Worm (Caenorhabditis elegans) whole organism, young adult: ENCODE data around the gene egl-46.
A peak's percentile ranks its signal among the peaks of the same experiment; 100 is the strongest.

Experiments used
- B0019.2 ChIP-seq: fragments of 200-800 bp; sonication (Bioruptor generic); conservative IDR thresholded peaks from 2 replicates; pipeline ENCODE4 v1.3.6; 2022; ENCODE audit warnings: missing genetic modification reagents, missing genetic modification characterization, missing compliant biosample characterization
- C06A6.2 ChIP-seq: fragments of 200-800 bp; sonication (Bioruptor generic); conservative IDR thresholded peaks from 2 replicates; pipeline ENCODE4 v1.3.6; 2022; ENCODE audit warnings: missing genetic modification characterization, missing compliant biosample characterization
- F23B12.7 ChIP-seq: sonication (generic microtip); optimal IDR thresholded peaks from 2 replicates; lab custom pipeline; 2017; ENCODE audit warnings: missing genetic modification characterization, mild to moderate bottlenecking, missing compliant biosample characterization, antibody characterized with exemption, moderate library complexity; ENCODE audit not compliant: insufficient read depth
- F33H1.4 ChIP-seq: fragments of 200-800 bp; sonication (Bioruptor generic); IDR thresholded peaks from 2 replicates; pipeline ENCODE4 v1.3.6; 2022; ENCODE audit warnings: missing genetic modification reagents, missing genetic modification characterization, missing compliant biosample characterization
- F52B5.7 ChIP-seq: sonication (generic microtip); optimal IDR thresholded peaks from 2 replicates; lab custom pipeline; 2016; ENCODE audit warnings: mild to moderate bottlenecking, missing genetic modification characterization, missing compliant biosample characterization
- K11D2.4 ChIP-seq: fragments of 200-800 bp; sonication (Bioruptor generic); IDR thresholded peaks from 2 replicates; pipeline ENCODE4 v1.3.6; 2022; ENCODE audit warnings: missing genetic modification reagents, missing genetic modification characterization, missing compliant biosample characterization
- K12H6.12 ChIP-seq: fragments of 200-800 bp; sonication (Bioruptor generic); optimal IDR thresholded peaks from 2 replicates; lab custom pipeline; 2018; ENCODE audit warnings: mild to moderate bottlenecking, missing genetic modification characterization, missing compliant biosample characterization
- T07F8.4 ChIP-seq: sonication (generic microtip); optimal IDR thresholded peaks from 2 replicates; lab custom pipeline; 2016; ENCODE audit warnings: mild to moderate bottlenecking, missing genetic modification characterization, moderate library complexity, missing compliant biosample characterization
- T26A5.8 ChIP-seq: sonication (generic microtip); optimal IDR thresholded peaks from 2 replicates; lab custom pipeline; 2016; ENCODE audit warnings: missing genetic modification characterization, missing compliant biosample characterization
- Y79H2A.3 ChIP-seq: fragments of 200-800 bp; sonication (Bioruptor generic); conservative IDR thresholded peaks from 2 replicates; pipeline ENCODE4 v1.3.6; 2022; ENCODE audit warnings: missing genetic modification reagents, missing genetic modification characterization, missing compliant biosample characterization
- akir-1 ChIP-seq: fragments of 200-800 bp; sonication (Bioruptor generic); optimal IDR thresholded peaks from 2 replicates; lab custom pipeline; 2018; ENCODE audit warnings: mild to moderate bottlenecking, missing genetic modification characterization, moderate library complexity, missing compliant biosample characterization
- ama-1 ChIP-seq, 3 experiments: fragments of 150-350 bp in 1 of 3; sonication (generic microtip) in 2 of 3; optimal IDR thresholded peaks; 2 replicates each; lab custom pipeline; 2014 to 2018; ENCODE audit warnings: missing biosample characterization in 2 of 3, missing genetic modification characterization in 2 of 3, missing genetic modification reagents in 2 of 3
- aptf-2 ChIP-seq: fragments of 200-800 bp; sonication (Bioruptor generic); conservative IDR thresholded peaks from 2 replicates; pipeline ENCODE4 v1.3.6; 2022; ENCODE audit warnings: missing genetic modification reagents, missing genetic modification characterization, missing compliant biosample characterization
- aptf-3 ChIP-seq: fragments of 200-800 bp; sonication (Bioruptor generic); IDR thresholded peaks from 2 replicates; pipeline ENCODE4 v1.3.6; 2022; ENCODE audit warnings: missing genetic modification characterization, missing compliant biosample characterization
- attf-3 ChIP-seq: fragments of 200-800 bp; sonication (Bioruptor generic); conservative IDR thresholded peaks from 2 replicates; pipeline ENCODE4 v1.3.6; 2022; ENCODE audit warnings: missing genetic modification reagents, missing genetic modification characterization, missing compliant biosample characterization
- bed-2 ChIP-seq: fragments of 200-800 bp; sonication (Bioruptor generic); IDR thresholded peaks from 2 replicates; pipeline ENCODE4 v1.3.6; 2022; ENCODE audit warnings: missing genetic modification reagents, missing genetic modification characterization, missing compliant biosample characterization
- ccch-3 ChIP-seq: fragments of 200-800 bp; sonication (Bioruptor generic); optimal IDR thresholded peaks from 2 replicates; lab custom pipeline; 2018; ENCODE audit warnings: mild to moderate bottlenecking, missing genetic modification characterization, missing compliant biosample characterization
- ceh-100 ChIP-seq: fragments of 200-800 bp; sonication (Bioruptor generic); IDR thresholded peaks from 2 replicates; pipeline ENCODE4 v1.3.6; 2022; ENCODE audit warnings: missing genetic modification reagents, missing genetic modification characterization, missing compliant biosample characterization
- ceh-58 ChIP-seq: fragments of 200-800 bp; sonication (Bioruptor generic); IDR thresholded peaks from 2 replicates; pipeline ENCODE4 v1.3.6; 2022; ENCODE audit warnings: missing genetic modification characterization, missing compliant biosample characterization
- ceh-79 ChIP-seq: sonication (generic microtip); optimal IDR thresholded peaks from 2 replicates; lab custom pipeline; 2017; ENCODE audit warnings: mild to moderate bottlenecking, missing genetic modification characterization, missing compliant biosample characterization
- chd-7 ChIP-seq: sonication (generic microtip); optimal IDR thresholded peaks from 2 replicates; lab custom pipeline; 2016; ENCODE audit warnings: mild to moderate bottlenecking, missing genetic modification characterization, moderate library complexity, missing compliant biosample characterization
- dox-1 ChIP-seq: fragments of 200-800 bp; sonication (Bioruptor generic); IDR thresholded peaks from 2 replicates; pipeline ENCODE4 v1.3.6; 2022; ENCODE audit warnings: missing genetic modification reagents, missing genetic modification characterization, missing compliant biosample characterization
- dpff-1 ChIP-seq: sonication (generic microtip); optimal IDR thresholded peaks from 2 replicates; lab custom pipeline; 2017; ENCODE audit warnings: mild to moderate bottlenecking, missing genetic modification characterization, missing compliant biosample characterization
- dpl-1 ChIP-seq: fragments of 150-350 bp; optimal IDR thresholded peaks from 2 replicates; lab custom pipeline; 2014; ENCODE audit warnings: missing biosample characterization, missing genetic modification reagents, missing genetic modification characterization
- efl-1 ChIP-seq: fragments of 150-350 bp; optimal IDR thresholded peaks from 2 replicates; lab custom pipeline; 2014; ENCODE audit warnings: missing biosample characterization, missing genetic modification reagents, missing genetic modification characterization
- egl-18 ChIP-seq: fragments of 200-800 bp; sonication (Bioruptor generic); IDR thresholded peaks from 2 replicates; pipeline ENCODE4 v1.3.6; 2022; ENCODE audit warnings: missing genetic modification reagents, missing genetic modification characterization, missing compliant biosample characterization
- egl-44 ChIP-seq: fragments of 200-800 bp; sonication (Bioruptor generic); IDR thresholded peaks from 2 replicates; pipeline ENCODE4 v1.3.6; 2022; ENCODE audit warnings: missing genetic modification reagents, missing genetic modification characterization, missing compliant biosample characterization
- ets-4 ChIP-seq: fragments of 200-800 bp; sonication (Bioruptor generic); optimal IDR thresholded peaks from 2 replicates; lab custom pipeline; 2018; ENCODE audit warnings: mild to moderate bottlenecking, missing genetic modification characterization, missing compliant biosample characterization
- hmg-1.2 ChIP-seq: fragments of 200-800 bp; sonication (Bioruptor generic); IDR thresholded peaks from 2 replicates; pipeline ENCODE4 v1.3.6; 2022; ENCODE audit warnings: missing genetic modification reagents, missing genetic modification characterization, missing compliant biosample characterization
- let-526 ChIP-seq: fragments of 200-800 bp; sonication (Bioruptor generic); IDR thresholded peaks from 2 replicates; pipeline ENCODE4 v1.3.6; 2022; ENCODE audit warnings: missing genetic modification reagents, missing genetic modification characterization, missing compliant biosample characterization
- lin-26 ChIP-seq: fragments of 200-800 bp; sonication (Bioruptor generic); IDR thresholded peaks from 2 replicates; pipeline ENCODE4 v1.3.6; 2022; ENCODE audit warnings: missing genetic modification reagents, missing genetic modification characterization, missing compliant biosample characterization
- lsl-1 ChIP-seq: fragments of 200-800 bp; sonication (Bioruptor generic); optimal IDR thresholded peaks from 2 replicates; lab custom pipeline; 2018; ENCODE audit warnings: mild to moderate bottlenecking, missing genetic modification characterization, moderate library complexity, missing compliant biosample characterization
- madf-3 ChIP-seq: fragments of 200-800 bp; sonication (Bioruptor generic); IDR thresholded peaks from 2 replicates; pipeline ENCODE4 v1.3.6; 2022; ENCODE audit warnings: missing genetic modification reagents, missing genetic modification characterization, missing compliant biosample characterization
- madf-6 ChIP-seq: fragments of 200-800 bp; sonication (Bioruptor generic); IDR thresholded peaks from 2 replicates; pipeline ENCODE4 v1.3.6; 2022; ENCODE audit warnings: missing genetic modification reagents, missing genetic modification characterization, missing compliant biosample characterization
- madf-8 ChIP-seq: fragments of 200-800 bp; sonication (Bioruptor generic); conservative IDR thresholded peaks from 2 replicates; pipeline ENCODE4 v1.3.6; 2022; ENCODE audit warnings: missing genetic modification reagents, missing genetic modification characterization, missing compliant biosample characterization
- mcd-1 ChIP-seq: fragments of 200-800 bp; sonication (Bioruptor generic); IDR thresholded peaks from 2 replicates; pipeline ENCODE4 v1.3.6; 2022; ENCODE audit warnings: missing genetic modification reagents, missing genetic modification characterization, missing compliant biosample characterization
- mel-28 ChIP-seq: sonication (generic microtip); optimal IDR thresholded peaks from 2 replicates; lab custom pipeline; 2016; ENCODE audit warnings: borderline replicate concordance, mild to moderate bottlenecking, missing genetic modification characterization, missing compliant biosample characterization
- mes-4 ChIP-seq: sonication (generic microtip); optimal IDR thresholded peaks from 2 replicates; lab custom pipeline; 2016; ENCODE audit warnings: missing genotype, missing genetic modification characterization, missing compliant biosample characterization
- nhr-179 ChIP-seq: sonication (generic microtip); optimal IDR thresholded peaks from 2 replicates; lab custom pipeline; 2016; ENCODE audit warnings: mild to moderate bottlenecking, missing genetic modification characterization, missing compliant biosample characterization
- nhr-80 ChIP-seq: sonication (generic microtip); optimal IDR thresholded peaks from 2 replicates; lab custom pipeline; 2016; ENCODE audit warnings: missing genetic modification characterization, missing compliant biosample characterization
- pbrm-1 ChIP-seq: fragments of 200-800 bp; sonication (Bioruptor generic); IDR thresholded peaks from 2 replicates; pipeline ENCODE4 v1.3.6; 2022; ENCODE audit warnings: missing genetic modification reagents, missing genetic modification characterization, missing compliant biosample characterization
- pha-4 ChIP-seq: fragments of 150-350 bp; sonication (generic microtip); optimal IDR thresholded peaks from 2 replicates; lab custom pipeline; 2014; ENCODE audit warnings: missing biosample characterization, missing genetic modification reagents, missing genetic modification characterization
- rcor-1 ChIP-seq: fragments of 200-800 bp; sonication (Bioruptor generic); IDR thresholded peaks from 2 replicates; pipeline ENCODE4 v1.3.6; 2022; ENCODE audit warnings: missing genetic modification reagents, missing genetic modification characterization, missing compliant biosample characterization
- rec-8 ChIP-seq, 2 experiments: sonication (generic microtip); optimal IDR thresholded peaks; 2 replicates each; lab custom pipeline; 2016; ENCODE audit warnings: mild to moderate bottlenecking in 2 of 2, missing genetic modification characterization in 2 of 2, missing genetic modification reagents in 2 of 2, missing genotype in 2 of 2, missing biosample characterization in 1 of 2, missing compliant biosample characterization in 1 of 2, moderate library complexity in 1 of 2
- sdz-38 ChIP-seq: sonication (generic microtip); optimal IDR thresholded peaks from 2 replicates; lab custom pipeline; 2016; ENCODE audit warnings: missing genotype, missing genetic modification characterization, missing compliant biosample characterization
- xnd-1 ChIP-seq: sonication (generic microtip); optimal IDR thresholded peaks from 2 replicates; lab custom pipeline; 2016; ENCODE audit warnings: missing genotype, missing genetic modification reagents, missing genetic modification characterization, missing compliant biosample characterization
- zfh-2 ChIP-seq: fragments of 200-800 bp; sonication (Bioruptor generic); conservative IDR thresholded peaks from 2 replicates; pipeline ENCODE4 v1.3.6; 2022; ENCODE audit warnings: missing genetic modification reagents, missing genetic modification characterization, missing compliant biosample characterization
- zim-3 ChIP-seq: sonication (generic microtip); optimal IDR thresholded peaks from 2 replicates; lab custom pipeline; 2017; ENCODE audit warnings: mild to moderate bottlenecking, missing genetic modification characterization, moderate library complexity, missing compliant biosample characterization
- ztf-3 ChIP-seq: fragments of 200-800 bp; sonication (Bioruptor generic); optimal IDR thresholded peaks from 2 replicates; lab custom pipeline; 2018; ENCODE audit warnings: mild to moderate bottlenecking, missing genetic modification characterization, missing compliant biosample characterization

The egl-46 gene

ce11 chrV:6710462-6710861 lies 29.1 kb upstream of the egl-46 start, which contains the start of gene sna-1:
sna-1 (minus strand) TSS chrV:6710679.
- no peak for TF ChIP-seq T07F8.4
- TF ChIP-seq xnd-1 (tag; lab: Kevin White, UChicago) = no peak
- TF ChIP-seq mel-28 = no peak
- TF ChIP-seq C06A6.2 (GFP tag; lab: Robert Waterston, UW) = no peak
- no peak for TF ChIP-seq dox-1 (GFP tag; lab: Robert Waterston, UW)
- TF ChIP-seq Y79H2A.3 (GFP tag; lab: Robert Waterston, UW) = no peak
- TF ChIP-seq zfh-2 (GFP tag; lab: Robert Waterston, UW) = no peak
- TF ChIP-seq B0019.2 = no peak
- no peak for TF ChIP-seq ceh-79 (tag; lab: Kevin White, UChicago)
- peak; percentile 26 for TF ChIP-seq efl-1 (GFP tag; lab: Kevin White, UChicago)
- peak; percentile 90 for TF ChIP-seq attf-3
- TF ChIP-seq K11D2.4 (GFP tag; lab: Robert Waterston, UW) = no peak
- no peak for TF ChIP-seq egl-18
- no peak for TF ChIP-seq aptf-2 (GFP tag; lab: Robert Waterston, UW)
- no peak for TF ChIP-seq lin-26 (GFP tag; lab: Robert Waterston, UW)
- TF ChIP-seq akir-1 (GFP tag; lab: Kevin White, UChicago) = no peak
- no peak for TF ChIP-seq nhr-80
- TF ChIP-seq zim-3 (tag; lab: Kevin White, UChicago) = no peak
- peak; percentile 75 for TF ChIP-seq madf-6 (GFP tag; lab: Robert Waterston, UW)
- TF ChIP-seq ceh-100 = no peak
- TF ChIP-seq hmg-1.2 (GFP tag; lab: Robert Waterston, UW) = no peak
- peak; percentile 59; the same call in 1 of the 2 replicates for TF ChIP-seq madf-8 (GFP tag; lab: Robert Waterston, UW)
- no peak for TF ChIP-seq ztf-3 (GFP tag; lab: Kevin White, UChicago)
- no peak for TF ChIP-seq nhr-179
- TF ChIP-seq ccch-3 (GFP tag; lab: Kevin White, UChicago) = no peak
- no peak for TF ChIP-seq rcor-1 (GFP tag; lab: Robert Waterston, UW)
- no peak for TF ChIP-seq aptf-3 (GFP tag; lab: Robert Waterston, UW)
- peak; percentile 47 for TF ChIP-seq lsl-1
- TF ChIP-seq rec-8 (tag; optimal IDR thresholded peaks at IDR 0.05; lab: Kevin White, UChicago) = no peak
- no peak for TF ChIP-seq mcd-1 (GFP tag; lab: Robert Waterston, UW)
- no peak for TF ChIP-seq T26A5.8
- TF ChIP-seq pha-4 (tag; lab: Kevin White, UChicago) = no peak
- TF ChIP-seq dpl-1 (GFP tag; lab: Kevin White, UChicago) = no peak
- no peak for TF ChIP-seq bed-2 (GFP tag; lab: Robert Waterston, UW)
- no peak for TF ChIP-seq egl-44
- TF ChIP-seq, all 124 proteins: peak for 5

- TF ChIP-seq ets-4 (GFP tag; lab: Kevin White, UChicago) = no peak
- TF ChIP-seq K12H6.12 = no peak
- TF ChIP-seq zfh-2 (GFP tag; lab: Robert Waterston, UW) = peak; percentile 57; the same call in 1 of the 2 replicates
- TF ChIP-seq F33H1.4 (GFP tag; lab: Robert Waterston, UW) = 0 out of 2 replicates have a peak, but pooled peaks have one; percentile 23
- no peak for TF ChIP-seq madf-3 (GFP tag; lab: Robert Waterston, UW)
- no peak for TF ChIP-seq F23B12.7 (tag; lab: Kevin White, UChicago)
- peak; percentile 10 for TF ChIP-seq F52B5.7
- TF ChIP-seq aptf-2 (GFP tag; lab: Robert Waterston, UW) = no peak
- TF ChIP-seq dpff-1 (tag; lab: Kevin White, UChicago) = no peak
- no peak for TF ChIP-seq let-526 (GFP tag; lab: Robert Waterston, UW)
- peak; percentile 25 for TF ChIP-seq efl-1 (GFP tag; lab: Kevin White, UChicago)
- TF ChIP-seq Y79H2A.3 (GFP tag; lab: Robert Waterston, UW) = no peak
- peak; percentile 39; the same call in 1 of the 2 replicates for TF ChIP-seq pbrm-1 (GFP tag; lab: Robert Waterston, UW)
- no peak for TF ChIP-seq ceh-58 (GFP tag; lab: Robert Waterston, UW)
- TF ChIP-seq chd-7 (tag; lab: Kevin White, UChicago) = no peak
- TF ChIP-seq mcd-1 (GFP tag; lab: Robert Waterston, UW) = peak; percentile 51
- no peak for TF ChIP-seq mes-4 (tag; lab: Kevin White, UChicago)
- no peak for TF ChIP-seq sdz-38 (tag; lab: Kevin White, UChicago)
- no peak for TF ChIP-seq ama-1 (optimal IDR thresholded peaks at IDR 0.05; lab: Kevin White, UChicago)
- no peak for TF ChIP-seq ama-1 (GFP tag; optimal IDR thresholded peaks at IDR 0.05; lab: Kevin White, UChicago)
Observed at ce11 chrV:6709050-6709683, 27.8 kb upstream of the egl-46 start, which contains the start of gene dlst-1. dlst-1 (minus strand) TSS chrV:6709101.
